1 fruit fly cellular context compared by ENCODE assay signal in genomic region chr2L:7277562-7278255, dm6.
TF ChIP-seq lines count a peak whose summit lies in the region.

No protein-coding gene starts in this region.

TF ChIP-seq in whole organism, embryonic, 481 proteins besides CTCF, POLR2A, EP300 and RAD21 (continued from another document):
- no peak for TF ChIP-seq D (optimal IDR thresholded peaks at IDR 0.05; lab: Kevin White, UChicago)
- TF ChIP-seq D (GFP tag; optimal IDR thresholded peaks at IDR 0.05; lab: Kevin White, UChicago): peak; percentile 29
- 0 out of 2 replicates have a peak, but pooled peaks have one; percentile 7 for TF ChIP-seq vvl (GFP tag; IDR thresholded peaks at IDR 0.05; lab: Robert Waterston, UW)
- no peak for TF ChIP-seq BEAF-32 (GFP tag; optimal IDR thresholded peaks at IDR 0.05; lab: Kevin White, UChicago)
- TF ChIP-seq corto (GFP tag; optimal IDR thresholded peaks at IDR 0.05; lab: Kevin White, UChicago): no peak
- peak; percentile 8 for TF ChIP-seq Asciz (GFP tag; optimal IDR thresholded peaks at IDR 0.05; lab: Kevin White, UChicago)
- TF ChIP-seq CG4404 (GFP tag; IDR thresholded peaks at IDR 0.05; lab: Robert Waterston, UW): 0 out of 2 replicates have a peak, but pooled peaks have one; percentile 23
- TF ChIP-seq CG14710 (tag; optimal IDR thresholded peaks at IDR 0.05; lab: Kevin White, UChicago): peak; percentile 37
- TF ChIP-seq vfl (GFP tag; optimal IDR thresholded peaks at IDR 0.05; lab: Kevin White, UChicago): no peak
- TF ChIP-seq CG18764 (GFP tag; optimal IDR thresholded peaks at IDR 0.05; lab: Kevin White, UChicago): peak; percentile 14
- peak; percentile 16 for TF ChIP-seq phol (tag; optimal IDR thresholded peaks at IDR 0.05; lab: Kevin White, UChicago)
- TF ChIP-seq gem (tag; optimal IDR thresholded peaks at IDR 0.05; lab: Kevin White, UChicago): peak; percentile 35
- TF ChIP-seq az2 (GFP tag; optimal IDR thresholded peaks at IDR 0.05; lab: Kevin White, UChicago): peak; percentile 3
- peak in 1 of 2 experiments; percentile 7 for TF ChIP-seq chif (GFP tag; optimal IDR thresholded peaks at IDR 0.05; lab: Kevin White, UChicago)
- TF ChIP-seq D19A (tag; optimal IDR thresholded peaks at IDR 0.05; lab: Kevin White, UChicago): peak; percentile 73
- peak; percentile 13 for TF ChIP-seq CG8089 (GFP tag; optimal IDR thresholded peaks at IDR 0.05; lab: Kevin White, UChicago)
- no peak for TF ChIP-seq CG3065 (GFP tag; optimal IDR thresholded peaks at IDR 0.05; lab: Kevin White, UChicago)
- TF ChIP-seq zf30C (GFP tag; optimal IDR thresholded peaks at IDR 0.05; lab: Kevin White, UChicago): peak; percentile 79
- TF ChIP-seq CG9727 (GFP tag; optimal IDR thresholded peaks at IDR 0.05; lab: Kevin White, UChicago): peak; percentile 23
- TF ChIP-seq zfh2 (GFP tag; optimal IDR thresholded peaks at IDR 0.05; lab: Kevin White, UChicago): no peak
- TF ChIP-seq CG17829 (tag; optimal IDR thresholded peaks at IDR 0.05; lab: Kevin White, UChicago): peak; percentile 15
- TF ChIP-seq Chrac-16 (GFP tag; optimal IDR thresholded peaks at IDR 0.05; lab: Kevin White, UChicago): peak; percentile 5
- peak; percentile 48 for TF ChIP-seq dmrt11E (tag; optimal IDR thresholded peaks at IDR 0.05; lab: Kevin White, UChicago)
- TF ChIP-seq CG2875 (GFP tag; optimal IDR thresholded peaks at IDR 0.05; lab: Kevin White, UChicago): no peak
- no peak for TF ChIP-seq insv (GFP tag; optimal IDR thresholded peaks at IDR 0.05; lab: Kevin White, UChicago)
- TF ChIP-seq sens (GFP tag; lab: Kevin White, UChicago): peak; percentile 71
- TF ChIP-seq eve (GFP tag; optimal IDR thresholded peaks at IDR 0.05; lab: Kevin White, UChicago): peak in 1 of 2 experiments; percentile 40
- TF ChIP-seq kni (GFP tag; optimal IDR thresholded peaks at IDR 0.05; lab: Kevin White, UChicago): peak; percentile 28
- TF ChIP-seq fd102C (GFP tag; optimal IDR thresholded peaks at IDR 0.05; lab: Kevin White, UChicago): peak; percentile 32
- TF ChIP-seq row (GFP tag; IDR thresholded peaks at IDR 0.05; lab: Robert Waterston, UW): 0 out of 3 replicates have a peak, but pooled peaks have one; percentile 21
